Worm (Caenorhabditis elegans): ENCODE data around the gene C01G5.25.
"Not testable (repeated sequence)": the region's sequence is repeated elsewhere in the genome, so short reads cannot be mapped to it uniquely, and the experiment has no call there.

C01G5.25 gene

DNA sequence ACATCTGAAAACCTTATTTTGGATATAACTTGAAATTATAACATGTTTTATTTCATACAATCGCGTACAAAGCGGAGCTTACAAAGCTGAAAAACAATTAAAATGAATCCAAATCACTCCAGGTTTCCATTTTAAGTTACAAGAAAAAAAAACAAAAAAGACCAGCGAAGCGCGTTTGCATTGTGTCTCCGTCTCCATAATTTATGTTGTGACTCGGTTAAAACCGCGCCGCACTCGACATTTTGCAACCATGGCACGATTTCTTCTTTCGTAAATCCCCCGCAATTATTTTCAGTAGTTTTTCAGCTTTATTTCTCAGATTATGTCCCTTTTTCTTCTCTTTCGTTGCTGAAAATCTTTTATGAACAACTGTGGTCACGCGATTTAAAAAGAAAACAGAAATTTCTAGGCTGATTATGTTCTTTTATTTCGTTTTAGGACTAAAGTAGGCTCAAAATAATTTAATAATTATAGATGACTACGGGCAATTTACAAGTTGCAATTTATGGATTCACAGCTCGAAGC is 44.0 kb downstream of the C01G5.25 start, which contains the start of the genes F38A5.2 and dnj-11 (continued):
- TF ChIP-seq F23B12.7 (tag; optimal IDR thresholded peaks at IDR 0.05; ENCODE audit: insufficient read depth): peak; percentile 90
- no peak for TF ChIP-seq lin-26 (GFP tag; IDR thresholded peaks at IDR 0.05)
- no peak for TF ChIP-seq cebp-2 (GFP tag; IDR thresholded peaks at IDR 0.05)
- TF ChIP-seq K12H6.12 (tag; optimal IDR thresholded peaks at IDR 0.05): peak; percentile 48
- TF ChIP-seq bed-2 (GFP tag; IDR thresholded peaks at IDR 0.05): no peak
- 0 out of 2 replicates have a peak, but pooled peaks have one; percentile 23 for TF ChIP-seq F33H1.4 (GFP tag; IDR thresholded peaks at IDR 0.05)
- TF ChIP-seq B0261.1 (tag; optimal IDR thresholded peaks at IDR 0.05): no peak
- TF ChIP-seq ztf-3 (GFP tag; optimal IDR thresholded peaks at IDR 0.05): no peak

DNA sequence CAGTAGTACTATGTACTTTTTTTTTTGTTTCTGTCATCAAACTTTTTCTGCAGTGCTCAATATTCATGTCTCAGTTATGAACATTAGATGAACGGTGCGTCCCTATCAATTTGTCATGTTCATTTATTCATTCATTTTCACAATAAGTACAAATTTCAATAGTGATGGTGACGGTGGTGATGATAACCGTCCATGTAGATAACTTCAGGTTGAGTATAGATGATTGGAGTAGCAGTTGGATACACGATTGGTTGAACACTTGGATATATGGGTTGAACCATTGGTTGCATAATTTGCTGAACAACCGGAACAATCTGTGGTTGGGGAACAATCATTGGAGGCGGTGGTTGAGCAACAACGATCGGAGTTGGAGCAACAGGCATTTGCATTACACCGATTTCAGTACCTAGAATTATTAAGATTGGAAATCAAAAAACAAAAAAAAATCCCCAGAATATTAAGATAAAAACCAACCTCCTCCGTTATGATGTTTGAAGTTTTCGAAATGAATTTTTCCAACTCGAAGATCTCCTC is 46.7 kb downstream of the C01G5.25 start:
- TF ChIP-seq hmg-1.2 (GFP tag; IDR thresholded peaks at IDR 0.05): 0 out of 2 replicates have a peak, but pooled peaks have one; percentile 7
- 0 out of 2 replicates have a peak, but pooled peaks have one; percentile 32 for TF ChIP-seq madf-6 (GFP tag; IDR thresholded peaks at IDR 0.05)
- no peak for TF ChIP-seq ceh-40 (GFP tag; IDR thresholded peaks at IDR 0.05)
- no peak for TF ChIP-seq snpc-4 (GFP tag; optimal IDR thresholded peaks at IDR 0.05)
- peak in 1 of 4 experiments; percentile 61 for TF ChIP-seq snpc-4 (tag; optimal IDR thresholded peaks at IDR 0.05)
- TF ChIP-seq Y56A3A.18 (GFP tag; IDR thresholded peaks at IDR 0.05): no peak
- 0 out of 2 replicates have a peak, but pooled peaks have one; percentile 45 for TF ChIP-seq madf-3 (GFP tag; IDR thresholded peaks at IDR 0.05)
- TF ChIP-seq B0336.3 (GFP tag; IDR thresholded peaks at IDR 0.05): peak; percentile 51; the same call in 1 of the 2 replicates
- TF ChIP-seq hrde-1 (tag; optimal IDR thresholded peaks at IDR 0.05; ENCODE audit: borderline replicate concordance): peak; percentile 65
- TF ChIP-seq lin-26 (GFP tag; IDR thresholded peaks at IDR 0.05): 0 out of 2 replicates have a peak, but pooled peaks have one; percentile 51
- TF ChIP-seq lin-54 (GFP tag; optimal IDR thresholded peaks at IDR 0.05): no peak
- no peak for TF ChIP-seq snpc-1.3 (tag; optimal IDR thresholded peaks at IDR 0.05; ENCODE audit: insufficient read depth)
- peak; percentile 14 for TF ChIP-seq dpff-1 (tag; optimal IDR thresholded peaks at IDR 0.05)
- TF ChIP-seq lin-35 (GFP tag; optimal IDR thresholded peaks at IDR 0.05): peak in 1 of 3 experiments; percentile 21

DNA sequence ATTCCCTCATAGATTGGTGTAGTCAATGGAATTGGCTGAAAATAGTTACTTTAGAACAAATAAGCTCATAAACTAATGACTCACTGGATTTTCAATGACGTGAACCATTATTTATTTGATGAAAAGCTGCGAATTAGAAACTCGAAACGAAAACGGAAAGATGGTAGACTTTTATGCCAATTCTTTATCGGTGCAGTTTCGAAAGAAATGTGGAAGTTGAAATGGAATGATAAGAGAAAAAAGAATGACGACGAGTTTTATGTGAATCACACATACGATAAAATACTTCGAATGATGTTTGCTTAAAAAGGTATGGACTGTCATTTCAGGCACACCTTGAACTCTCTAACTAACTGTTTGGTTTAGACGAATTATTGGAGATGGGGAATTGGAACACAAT is 48.5 kb downstream of the C01G5.25 start, which contains the start of the genes lec-11 and irld-7:
Gene lec-11 (minus strand): TSS at position 126 of the 400 bp plus-strand sequence.
Gene irld-7 (plus strand): TSS at position 332 of the 400 bp plus-strand sequence.
- TF ChIP-seq nhr-80 (tag; optimal IDR thresholded peaks at IDR 0.05): peak; percentile 69
- TF ChIP-seq F57A8.1 (GFP tag; optimal IDR thresholded peaks at IDR 0.05): no peak

DNA sequence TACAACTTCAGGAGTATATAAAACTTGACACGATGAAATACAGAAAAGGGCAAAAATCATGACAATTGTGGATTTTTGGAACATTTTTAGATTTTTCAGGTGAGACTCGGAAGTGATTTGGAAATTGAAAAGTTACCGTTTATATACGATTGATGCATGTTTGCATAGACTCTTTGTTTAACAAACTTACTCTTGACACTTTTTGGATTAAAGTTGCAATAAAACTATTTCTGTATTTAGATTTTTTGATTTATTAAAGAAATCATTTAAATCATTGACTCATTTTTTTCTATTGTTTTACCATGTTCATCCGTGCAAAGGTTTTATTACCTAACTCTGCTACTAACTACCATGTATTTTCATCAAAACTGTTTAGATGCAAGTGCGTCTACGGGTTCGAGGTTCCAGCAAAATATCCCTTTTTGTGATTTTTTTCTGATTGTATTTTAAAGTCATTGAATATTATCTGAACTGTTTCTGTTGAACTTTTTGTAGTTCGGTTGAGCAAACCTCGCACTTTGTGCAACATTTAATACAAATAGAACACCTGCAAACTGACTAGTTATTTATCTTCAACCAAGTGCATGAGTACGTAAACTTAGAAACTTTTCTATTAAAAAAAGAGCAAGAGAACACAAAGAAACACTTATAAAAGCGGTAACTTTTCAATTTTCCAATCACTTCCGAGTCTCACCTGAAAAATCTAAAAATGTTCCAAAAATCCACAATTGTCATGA is 49.7 kb downstream of the C01G5.25 start, which contains the start of the genes nspb-1 and nspb-2:
Gene nspb-1 (minus strand): TSS at position 101 of the 737 bp plus-strand sequence.
Gene nspb-2 (plus strand): TSS at position 687 of the 737 bp plus-strand sequence.
- TF ChIP-seq B0035.1 (tag; optimal IDR thresholded peaks at IDR 0.05); C17E4.6 (GFP tag; IDR thresholded peaks at IDR 0.05); ceh-79 (tag; optimal IDR thresholded peaks at IDR 0.05): not testable (repeated sequence)

DNA sequence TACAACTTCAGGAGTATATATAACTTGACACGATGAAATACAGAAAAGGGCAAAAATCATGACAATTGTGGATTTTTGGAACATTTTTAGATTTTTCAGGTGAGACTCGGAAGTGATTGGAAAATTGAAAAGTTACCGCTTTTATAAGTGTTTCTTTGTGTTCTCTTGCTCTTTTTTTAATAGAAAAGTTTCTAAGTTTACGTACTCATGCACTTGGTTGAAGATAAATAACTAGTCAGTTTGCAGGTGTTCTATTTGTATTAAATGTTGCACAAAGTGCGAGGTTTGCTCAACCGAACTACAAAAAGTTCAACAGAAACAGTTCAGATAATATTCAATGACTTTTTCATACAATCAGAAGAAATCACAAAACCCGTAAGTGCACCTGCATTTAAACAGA is 53.4 kb downstream of the C01G5.25 start, which contains the start of gene nspb-3:
Gene nspb-3 (minus strand): TSS at position 101 of the 400 bp plus-strand sequence.
- TF ChIP-seq Y53G8AR.9 (GFP tag; conservative IDR thresholded peaks at IDR 0.05); tlf-1 (GFP tag; optimal IDR thresholded peaks at IDR 0.05); F39B2.1 (GFP tag; IDR thresholded peaks at IDR 0.05): not testable (repeated sequence)
